Worm (Caenorhabditis elegans): ENCODE data around the gene ZC8.6.

DNA sequence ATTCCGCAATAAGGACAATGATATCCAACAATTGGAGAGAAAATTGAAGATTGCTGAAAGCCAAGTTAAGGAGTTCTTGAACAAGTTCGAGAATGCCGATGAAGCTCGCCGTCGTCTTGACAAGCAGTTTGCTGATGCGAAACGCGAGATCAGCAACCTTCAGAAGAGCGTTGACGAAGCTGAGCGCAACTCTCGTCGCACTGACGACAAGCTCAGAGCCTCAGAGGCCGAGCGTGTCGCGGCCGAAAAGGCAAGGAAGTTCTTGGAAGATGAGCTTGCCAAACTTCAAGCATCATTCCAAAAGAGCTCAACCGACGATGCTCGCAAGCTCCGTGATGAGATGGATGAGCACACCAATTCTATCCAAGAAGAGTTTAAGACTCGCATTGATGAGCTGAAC lies 11.0 kb downstream of the ZC8.6 start:
- TF ChIP-seq flt-1 (GFP tag; IDR thresholded peaks at IDR 0.05): no peak
- TF ChIP-seq T22C8.4 (GFP tag; IDR thresholded peaks at IDR 0.05): no peak
- no peak for TF ChIP-seq tab-1 (GFP tag; IDR thresholded peaks at IDR 0.05)
- TF ChIP-seq ztf-23 (GFP tag; IDR thresholded peaks at IDR 0.05): no peak
